Worm (Caenorhabditis elegans) whole organism, mixed stage, embryonic: ENCODE results near the gene fbxb-112.

ENCODE experiments used
- elt-1 ChIP-seq: sonication (generic microtip); optimal IDR thresholded peaks from 2 replicates; lab custom pipeline; 2017; ENCODE audit warnings: missing genetic modification characterization, mild to moderate bottlenecking, missing compliant biosample characterization, antibody characterized with exemption, moderate library complexity, borderline replicate concordance; ENCODE audit not compliant: insufficient read depth
- nhr-12 ChIP-seq: fragments of 150-350 bp; optimal IDR thresholded peaks from 2 replicates; lab custom pipeline; 2014; ENCODE audit warnings: missing biosample characterization, missing genetic modification characterization
- nhr-237 ChIP-seq: fragments of 150-350 bp; optimal IDR thresholded peaks from 2 replicates; lab custom pipeline; 2014; ENCODE audit warnings: missing biosample characterization, missing genetic modification characterization
- nhr-28 ChIP-seq: fragments of 150-350 bp; optimal IDR thresholded peaks from 2 replicates; lab custom pipeline; 2014; ENCODE audit warnings: missing biosample characterization, missing genetic modification characterization
- nhr-76 ChIP-seq: sonication (generic microtip); optimal IDR thresholded peaks from 2 replicates; lab custom pipeline; 2017; ENCODE audit warnings: missing biosample characterization, missing genetic modification characterization
- snpc-4 ChIP-seq: fragments of 150-350 bp; optimal IDR thresholded peaks from 2 replicates; lab custom pipeline; 2014; ENCODE audit warnings: missing biosample characterization, missing genetic modification characterization
- unc-39 ChIP-seq: fragments of 150-350 bp; optimal IDR thresholded peaks from 2 replicates; lab custom pipeline; 2014; ENCODE audit warnings: missing biosample characterization, missing genetic modification characterization
- unc-62 ChIP-seq: fragments of 150-350 bp; optimal IDR thresholded peaks from 2 replicates; lab custom pipeline; 2014; ENCODE audit warnings: missing biosample characterization, missing genetic modification reagents, missing genetic modification characterization

DNA sequence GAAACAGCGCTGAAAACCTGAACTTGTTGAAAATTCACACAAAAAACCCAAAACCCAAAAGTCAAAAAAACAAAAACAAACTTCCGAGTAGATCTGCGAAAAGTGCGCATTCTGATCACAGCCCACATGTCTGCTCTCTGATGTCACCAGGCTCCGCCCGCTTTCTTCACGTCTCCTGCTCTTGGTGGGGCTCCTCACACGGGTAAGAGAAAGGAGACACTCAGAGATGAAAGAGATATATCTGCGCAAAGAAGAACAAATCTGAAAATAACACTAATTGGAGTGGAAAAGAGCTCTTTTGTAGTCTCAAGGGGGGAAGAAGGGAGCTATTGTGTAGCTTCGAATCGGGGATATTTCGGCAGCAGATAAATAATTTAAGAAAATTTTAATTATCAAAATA, 37.4 kb downstream of the fbxb-112 start, which contains the start of gene ncs-6:
- TF ChIP-seq nhr-237 (tag; lab: Kevin White, UChicago) (no peak), elt-1 (tag; lab: Kevin White, UChicago) (no peak), snpc-4 (tag; lab: Kevin White, UChicago) (no peak), nhr-76 (no peak), unc-39 (tag; lab: Kevin White, UChicago) (no peak), unc-62 (GFP tag; lab: Kevin White, UChicago) (no peak), nhr-28 (no peak), nhr-12 (tag; lab: Kevin White, UChicago) (no peak)
